Worm (Caenorhabditis elegans): ENCODE data around the gene let-418.
A peak's percentile ranks its signal among the peaks of the same experiment; 100 is the strongest.

The let-418 gene

ce11 chrV:5816470-5817061 lies 10.1 kb upstream of the let-418 start:
- TF ChIP-seq nhr-23 (tag; optimal IDR thresholded peaks at IDR 0.05) (no peak), fos-1 (tag; optimal IDR thresholded peaks at IDR 0.05) (peak; percentile 63), sma-9 (GFP tag; optimal IDR thresholded peaks at IDR 0.05) (peak; percentile 57), sma-9 (tag; optimal IDR thresholded peaks at IDR 0.05) (no peak), lin-39 (tag; optimal IDR thresholded peaks at IDR 0.05) (no peak), crh-2 (tag; optimal IDR thresholded peaks at IDR 0.05) (peak; percentile 5), R02D3.7 (tag; optimal IDR thresholded peaks at IDR 0.05) (no peak), unc-62 (GFP tag; optimal IDR thresholded peaks at IDR 0.05) (no peak), ZK546.5 (tag; optimal IDR thresholded peaks at IDR 0.05) (no peak), sem-4 (tag; optimal IDR thresholded peaks at IDR 0.05) (no peak)

ce11 chrV:5819903-5820302 lies 6.7 kb upstream of the let-418 start:
- TF ChIP-seq ztf-4 (tag; optimal IDR thresholded peaks at IDR 0.05) (no peak), blmp-1 (tag; optimal IDR thresholded peaks at IDR 0.05; ENCODE audit: insufficient read depth) (no peak), nhr-12 (tag; optimal IDR thresholded peaks at IDR 0.05) (no peak), sma-9 (GFP tag; optimal IDR thresholded peaks at IDR 0.05) (peak; percentile 54), sma-9 (tag; optimal IDR thresholded peaks at IDR 0.05) (no peak), nhr-25 (tag; optimal IDR thresholded peaks at IDR 0.05) (no peak), ztf-1 (GFP tag; conservative IDR thresholded peaks at IDR 0.05) (no peak)

ce11 chrV:5820401-5820800 lies 6.2 kb upstream of the let-418 start:
- TF ChIP-seq nhr-77 (tag; optimal IDR thresholded peaks at IDR 0.05): no peak
- TF ChIP-seq sma-9 (GFP tag; optimal IDR thresholded peaks at IDR 0.05): peak; percentile 69
- no peak for TF ChIP-seq sma-9 (tag; optimal IDR thresholded peaks at IDR 0.05)
- no peak for TF ChIP-seq skn-1 (tag; optimal IDR thresholded peaks at IDR 0.05)
- no peak for TF ChIP-seq zag-1 (tag; optimal IDR thresholded peaks at IDR 0.05)
- peak; percentile 15 for TF ChIP-seq nhr-129 (tag; optimal IDR thresholded peaks at IDR 0.05)
- TF ChIP-seq sma-3 (GFP tag; optimal IDR thresholded peaks at IDR 0.05): peak; percentile 90

- peak; percentile 29 for TF ChIP-seq crh-2 (tag; optimal IDR thresholded peaks at IDR 0.05)
- no peak for TF ChIP-seq mab-5 (tag; optimal IDR thresholded peaks at IDR 0.05)
- no peak for TF ChIP-seq nhr-23 (tag; optimal IDR thresholded peaks at IDR 0.05)
- peak; percentile 72 for TF ChIP-seq sma-3 (GFP tag; optimal IDR thresholded peaks at IDR 0.05)
- peak; percentile 79 for TF ChIP-seq sma-9 (GFP tag; optimal IDR thresholded peaks at IDR 0.05)
- no peak for TF ChIP-seq sma-9 (tag; optimal IDR thresholded peaks at IDR 0.05)
- peak; percentile 54 for TF ChIP-seq nhr-25 (tag; optimal IDR thresholded peaks at IDR 0.05)
- peak; percentile 47 for TF ChIP-seq blmp-1 (tag; optimal IDR thresholded peaks at IDR 0.05; ENCODE audit: insufficient read depth)
- TF ChIP-seq fos-1 (tag; optimal IDR thresholded peaks at IDR 0.05): peak; percentile 87
These were observed 5.0 kb upstream of the let-418 start for ce11 chrV:5821451-5822143.

ce11 chrV:5822968-5823367 lies 3.7 kb upstream of the let-418 start:
- TF ChIP-seq egl-27 (tag; optimal IDR thresholded peaks at IDR 0.05) (peak; percentile 77), mdl-1 (tag; optimal IDR thresholded peaks at IDR 0.05) (peak; percentile 31 to 49), dmd-4 (tag; optimal IDR thresholded peaks at IDR 0.05) (no peak), lsy-2 (tag; optimal IDR thresholded peaks at IDR 0.05) (peak in 1 of 2 experiments; percentile 52), nhr-25 (tag; optimal IDR thresholded peaks at IDR 0.05) (peak; percentile 79), blmp-1 (tag; optimal IDR thresholded peaks at IDR 0.05; ENCODE audit: insufficient read depth) (peak; percentile 91), F13H6.1 (tag; optimal IDR thresholded peaks at IDR 0.05) (no peak), gmeb-1 (tag; optimal IDR thresholded peaks at IDR 0.05) (peak; percentile 12), nhr-21 (tag; optimal IDR thresholded peaks at IDR 0.05) (peak; percentile 90), Y55F3AM.14 (GFP tag; optimal IDR thresholded peaks at IDR 0.05) (no peak), fos-1 (tag; optimal IDR thresholded peaks at IDR 0.05) (peak; percentile 91), zag-1 (tag; optimal IDR thresholded peaks at IDR 0.05) (no peak), nhr-129 (tag; optimal IDR thresholded peaks at IDR 0.05) (peak; percentile 10), sma-3 (GFP tag; optimal IDR thresholded peaks at IDR 0.05) (peak; percentile 90), sma-9 (GFP tag; optimal IDR thresholded peaks at IDR 0.05) (peak; percentile 92), sma-9 (tag; optimal IDR thresholded peaks at IDR 0.05) (no peak), crh-2 (tag; optimal IDR thresholded peaks at IDR 0.05) (peak; percentile 55)

ce11 chrV:5825478-5825877 lies 1.2 kb upstream of the let-418 start:
- TF ChIP-seq nhr-23 (tag; optimal IDR thresholded peaks at IDR 0.05) (no peak), nhr-21 (tag; optimal IDR thresholded peaks at IDR 0.05) (no peak), gmeb-1 (tag; optimal IDR thresholded peaks at IDR 0.05) (no peak), elt-3 (tag; optimal IDR thresholded peaks at IDR 0.05) (no peak), snpc-4 (tag; optimal IDR thresholded peaks at IDR 0.05) (no peak), unc-62 (GFP tag; optimal IDR thresholded peaks at IDR 0.05) (no peak), nhr-11 (tag; optimal IDR thresholded peaks at IDR 0.05) (no peak), nhr-25 (tag; optimal IDR thresholded peaks at IDR 0.05) (no peak), mbf-1 (tag; optimal IDR thresholded peaks at IDR 0.05) (no peak), nhr-10 (tag; optimal IDR thresholded peaks at IDR 0.05) (no peak), nhr-237 (tag; optimal IDR thresholded peaks at IDR 0.05) (no peak), ztf-11 (tag; optimal IDR thresholded peaks at IDR 0.05) (no peak), elt-1 (tag; optimal IDR thresholded peaks at IDR 0.05) (no peak), nhr-129 (tag; optimal IDR thresholded peaks at IDR 0.05) (no peak), sem-4 (tag; optimal IDR thresholded peaks at IDR 0.05) (no peak), nhr-12 (tag; optimal IDR thresholded peaks at IDR 0.05) (no peak), sma-3 (GFP tag; optimal IDR thresholded peaks at IDR 0.05) (no peak), ZK546.5 (tag; optimal IDR thresholded peaks at IDR 0.05) (no peak), ceh-82 (tag; optimal IDR thresholded peaks at IDR 0.05) (no peak)

All from whole organism, L2 larva.